Worm (Caenorhabditis elegans): Measurements from ENCODE around the gene abu-12.

The abu-12 gene

ce11 chrX:402951-403350, 54.5 kb downstream of the abu-12 start:
- no peak for TF ChIP-seq dao-5 (tag; optimal IDR thresholded peaks at IDR 0.05)
- no peak for TF ChIP-seq W03F9.2 (tag; optimal IDR thresholded peaks at IDR 0.05)
- no peak for TF ChIP-seq him-1 (tag; optimal IDR thresholded peaks at IDR 0.05)
